Fruit fly (Drosophila melanogaster) whole organism, wandering third instar larva: ENCODE measurements around the gene CG32022.

Source experiments
- dl ChIP-seq, 2 experiments: fragments of 175-275, 200-275 bp in 1 of 2; fragments of 200-275 bp in 1 of 2; sonication (Bioruptor generic); optimal IDR thresholded peaks; lab custom pipeline; 2018; ENCODE audit warnings: mild to moderate bottlenecking in 2 of 2, missing biosample characterization in 2 of 2, missing genetic modification characterization in 2 of 2, moderate library complexity in 2 of 2; ENCODE audit not compliant: partially characterized antibody in 2 of 2, insufficient read depth in 1 of 2
- dmrt93B ChIP-seq: fragments of 200-800 bp; sonication (Bioruptor generic); optimal IDR thresholded peaks from 2 replicates; lab custom pipeline; 2018; ENCODE audit warnings: missing biosample characterization, mild to moderate bottlenecking, missing genetic modification characterization

- TF ChIP-seq dl (GFP tag; optimal IDR thresholded peaks at IDR 0.05; lab: Kevin White, UChicago; ENCODE audit: insufficient read depth in 1 of 2, partially characterized antibody in 2 of 2) = no peak
- TF ChIP-seq dmrt93B (GFP tag; lab: Kevin White, UChicago) = no peak
Observed at dm6 chr3L:8749676-8750654, 28.9 kb upstream of the CG32022 start, which contains the start of gene CG13306.
